Worm (Caenorhabditis elegans): ENCODE results near the gene sra-12.

Gene sra-12

DNA sequence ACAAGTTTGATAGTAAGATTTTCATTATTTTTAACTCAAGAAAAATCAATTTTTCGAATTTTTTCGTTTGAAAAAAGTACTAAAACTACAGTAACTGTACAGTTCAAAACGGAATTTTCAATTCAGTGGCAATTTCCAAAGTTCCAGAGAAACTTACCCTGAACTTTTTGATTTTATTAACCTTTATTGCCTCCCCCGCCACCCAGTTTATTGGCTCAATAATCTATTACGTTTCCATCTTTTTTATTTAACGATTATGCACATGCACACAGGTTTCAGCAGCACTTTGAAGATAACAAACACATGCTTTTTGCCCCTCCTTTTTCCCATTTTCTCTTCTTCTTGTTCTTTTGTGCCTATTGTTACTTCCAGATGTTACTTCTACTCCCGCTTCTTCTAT, 23.7 kb downstream of the sra-12 start, which contains the start of gene lurp-1:
Gene lurp-1, plus strand, starts transcription at position 301 of the 400 bp plus-strand sequence.
- TF ChIP-seq lin-11 (tag; optimal IDR thresholded peaks at IDR 0.05) (no peak), ZK546.5 (tag; optimal IDR thresholded peaks at IDR 0.05) (no peak), nhr-129 (tag; optimal IDR thresholded peaks at IDR 0.05) (no peak), lin-13 (GFP tag; optimal IDR thresholded peaks at IDR 0.05) (no peak), mdl-1 (tag; optimal IDR thresholded peaks at IDR 0.05) (no peak), aly-2 (tag; optimal IDR thresholded peaks at IDR 0.05) (no peak), nhr-10 (tag; optimal IDR thresholded peaks at IDR 0.05) (no peak), alr-1 (tag; optimal IDR thresholded peaks at IDR 0.05) (no peak), fos-1 (tag; optimal IDR thresholded peaks at IDR 0.05) (no peak), R02D3.7 (tag; optimal IDR thresholded peaks at IDR 0.05) (no peak)

- TF ChIP-seq sma-3 (GFP tag; optimal IDR thresholded peaks at IDR 0.05): no peak
- no peak for TF ChIP-seq ztf-1 (GFP tag; conservative IDR thresholded peaks at IDR 0.05)
- no peak for TF ChIP-seq nhr-12 (tag; optimal IDR thresholded peaks at IDR 0.05)
- no peak for TF ChIP-seq C34F6.9 (tag; optimal IDR thresholded peaks at IDR 0.05)
- no peak for TF ChIP-seq egl-27 (tag; optimal IDR thresholded peaks at IDR 0.05)
- no peak for TF ChIP-seq mdl-1 (tag; optimal IDR thresholded peaks at IDR 0.05)
- no peak for TF ChIP-seq nhr-77 (tag; optimal IDR thresholded peaks at IDR 0.05)
- no peak for TF ChIP-seq zag-1 (tag; optimal IDR thresholded peaks at IDR 0.05)
Measured at ce11 chrII:10873631-10874030, 30.6 kb downstream of the sra-12 start, which contains the start of gene orc-2. orc-2 (plus strand) TSS chrII:10873931.

DNA sequence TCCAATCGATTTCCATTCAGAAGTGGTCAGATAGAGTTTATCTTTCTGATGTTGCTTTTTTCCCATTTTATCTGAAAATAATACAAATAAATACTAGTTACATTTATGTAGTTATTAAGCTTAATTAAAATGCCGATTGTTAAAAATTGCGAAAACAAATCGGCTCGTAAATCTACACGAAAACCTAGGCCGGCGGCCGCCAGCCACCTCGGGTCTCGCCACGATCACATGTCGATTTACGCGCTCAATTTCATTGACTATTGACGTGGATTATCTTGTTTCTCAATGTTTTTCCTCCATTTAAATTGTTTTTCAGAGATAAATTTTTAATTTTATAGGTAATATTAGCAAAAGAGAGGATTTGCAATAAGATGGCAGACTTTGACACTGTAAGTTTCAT, 31.7 kb downstream of the sra-12 start, which contains the start of the genes cyn-4 and copz-1:
Gene cyn-4, minus strand, starts transcription at position 71 of the 400 bp plus-strand sequence.
Gene copz-1, plus strand, starts transcription at position 339 of the 400 bp plus-strand sequence.
- TF ChIP-seq sem-4 (tag; optimal IDR thresholded peaks at IDR 0.05) (peak; percentile 58), sma-3 (GFP tag; optimal IDR thresholded peaks at IDR 0.05) (peak; percentile 86), ceh-82 (tag; optimal IDR thresholded peaks at IDR 0.05) (peak; percentile 22), lin-11 (tag; optimal IDR thresholded peaks at IDR 0.05) (peak; percentile 88), dmd-4 (tag; optimal IDR thresholded peaks at IDR 0.05) (no peak), mab-5 (tag; optimal IDR thresholded peaks at IDR 0.05) (peak; percentile 42), R02D3.7 (tag; optimal IDR thresholded peaks at IDR 0.05) (peak; percentile 94), unc-39 (tag; optimal IDR thresholded peaks at IDR 0.05) (no peak), F13H6.1 (tag; optimal IDR thresholded peaks at IDR 0.05) (peak; percentile 79), ama-1 (optimal IDR thresholded peaks at IDR 0.05) (no peak), sma-9 (GFP tag; optimal IDR thresholded peaks at IDR 0.05) (peak; percentile 87), sma-9 (tag; optimal IDR thresholded peaks at IDR 0.05) (no peak), nhr-25 (tag; optimal IDR thresholded peaks at IDR 0.05) (peak; percentile 72), ceh-16 (tag; optimal IDR thresholded peaks at IDR 0.05) (peak; percentile 57), unc-55 (GFP tag; optimal IDR thresholded peaks at IDR 0.05) (peak; percentile 90), mdl-1 (tag; optimal IDR thresholded peaks at IDR 0.05) (no peak), gmeb-1 (tag; optimal IDR thresholded peaks at IDR 0.05) (peak; percentile 74), snpc-4 (tag; optimal IDR thresholded peaks at IDR 0.05) (peak; percentile 11), unc-62 (GFP tag; optimal IDR thresholded peaks at IDR 0.05) (no peak), nhr-21 (tag; optimal IDR thresholded peaks at IDR 0.05) (peak; percentile 60), fos-1 (tag; optimal IDR thresholded peaks at IDR 0.05) (peak; percentile 53), C34F6.9 (tag; optimal IDR thresholded peaks at IDR 0.05) (peak; percentile 88), ztf-4 (tag; optimal IDR thresholded peaks at IDR 0.05) (peak; percentile 44), lsy-2 (tag; optimal IDR thresholded peaks at IDR 0.05) (peak; percentile 79 to 95), crh-2 (tag; optimal IDR thresholded peaks at IDR 0.05) (peak; percentile 92), nhr-129 (tag; optimal IDR thresholded peaks at IDR 0.05) (peak; percentile 48), elt-3 (tag; optimal IDR thresholded peaks at IDR 0.05) (no peak), lin-13 (GFP tag; optimal IDR thresholded peaks at IDR 0.05) (peak; percentile 78)

DNA sequence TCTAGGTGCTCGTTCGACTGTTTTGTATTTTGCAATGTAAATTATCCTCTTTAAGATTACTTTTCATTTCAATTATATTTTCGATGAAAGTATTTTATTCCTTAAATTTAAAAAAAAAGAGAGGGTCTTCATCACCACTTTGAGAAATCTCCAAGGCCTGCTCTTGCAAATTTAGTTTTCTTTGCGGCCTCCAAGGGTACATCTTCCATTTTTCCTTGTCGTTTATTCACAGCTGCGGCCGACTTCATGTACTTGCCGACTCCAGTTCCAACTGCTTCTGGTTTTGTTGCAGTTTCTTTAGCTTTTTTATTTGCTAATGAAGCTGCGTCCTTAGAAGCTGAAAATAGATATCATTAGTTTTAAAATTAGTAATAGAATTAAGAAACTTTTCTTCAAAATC, 33.6 kb downstream of the sra-12 start:
- no peak for TF ChIP-seq elt-1 (tag; optimal IDR thresholded peaks at IDR 0.05)
- TF ChIP-seq peb-1 (tag; optimal IDR thresholded peaks at IDR 0.05): no peak
- no peak for TF ChIP-seq zag-1 (tag; optimal IDR thresholded peaks at IDR 0.05)
- no peak for TF ChIP-seq nhr-21 (tag; optimal IDR thresholded peaks at IDR 0.05)
- no peak for TF ChIP-seq alr-1 (tag; optimal IDR thresholded peaks at IDR 0.05)
- no peak for TF ChIP-seq nhr-10 (tag; optimal IDR thresholded peaks at IDR 0.05)
- no peak for TF ChIP-seq lsy-2 (tag; optimal IDR thresholded peaks at IDR 0.05)

All from whole organism, L2 larva.